Worm (Caenorhabditis elegans) whole organism, L3 larva: Measurements from ENCODE around the gene atrn-1.
A peak's percentile ranks its signal among the peaks of the same experiment; 100 is the strongest.

Experiments used
- R02D3.7 ChIP-seq: fragments of 150-350 bp; optimal IDR thresholded peaks from 2 replicates; lab custom pipeline; 2014; ENCODE audit warnings: missing biosample characterization, missing genetic modification characterization
- ZK546.5 ChIP-seq: sonication (generic microtip); optimal IDR thresholded peaks from 2 replicates; lab custom pipeline; 2017; ENCODE audit warnings: missing biosample characterization, missing genetic modification characterization
- aly-2 ChIP-seq: fragments of 150-350 bp; optimal IDR thresholded peaks from 2 replicates; lab custom pipeline; 2014; ENCODE audit warnings: missing biosample characterization, missing genetic modification characterization
- ama-1 ChIP-seq: fragments of 150-350 bp; optimal IDR thresholded peaks from 2 replicates; lab custom pipeline; 2018
- ceh-16 ChIP-seq: sonication (generic microtip); optimal IDR thresholded peaks from 2 replicates; lab custom pipeline; 2017; ENCODE audit warnings: missing biosample characterization, missing genetic modification characterization
- ceh-28 ChIP-seq: fragments of 150-350 bp; optimal IDR thresholded peaks from 2 replicates; lab custom pipeline; 2014; ENCODE audit warnings: missing biosample characterization, missing genetic modification reagents, missing genetic modification characterization
- ceh-82 ChIP-seq: fragments of 150-350 bp; optimal IDR thresholded peaks from 2 replicates; lab custom pipeline; 2014; ENCODE audit warnings: missing biosample characterization, missing genetic modification characterization
- ceh-9 ChIP-seq: sonication (generic microtip); optimal IDR thresholded peaks from 2 replicates; lab custom pipeline; 2018; ENCODE audit warnings: missing biosample characterization, missing genetic modification characterization
- daf-12 ChIP-seq: fragments of 150-350 bp; optimal IDR thresholded peaks from 2 replicates; lab custom pipeline; 2014; ENCODE audit warnings: missing biosample characterization, missing genetic modification reagents, missing genetic modification characterization
- egl-27 ChIP-seq: sonication (generic microtip); optimal IDR thresholded peaks from 4 replicates; lab custom pipeline; 2017; ENCODE audit warnings: missing biosample characterization, missing genetic modification reagents, missing genetic modification characterization
- egl-5 ChIP-seq: fragments of 150-350 bp; optimal IDR thresholded peaks from 2 replicates; lab custom pipeline; 2017; ENCODE audit warnings: missing biosample characterization, missing genetic modification reagents, missing genetic modification characterization, inconsistent platforms
- elt-1 ChIP-seq: fragments of 150-350 bp; optimal IDR thresholded peaks from 2 replicates; lab custom pipeline; 2014; ENCODE audit warnings: missing biosample characterization, missing genetic modification characterization
- elt-2 ChIP-seq: sonication (generic microtip); optimal IDR thresholded peaks from 2 replicates; lab custom pipeline; 2016; ENCODE audit warnings: missing genetic modification reagents, mild to moderate bottlenecking, missing genetic modification characterization, missing compliant biosample characterization
- elt-3 ChIP-seq, 3 experiments: fragments of 150-350 bp in 1 of 3; sonication (generic microtip) in 2 of 3; optimal IDR thresholded peaks; 2 replicates in 2 of 3; 4 replicates in 1 of 3; lab custom pipeline; 2014 to 2017; ENCODE audit warnings: missing biosample characterization in 3 of 3, missing genetic modification characterization in 3 of 3
- eor-1 ChIP-seq, 2 experiments: fragments of 150-350 bp; optimal IDR thresholded peaks; 2 replicates each; lab custom pipeline; 2014 to 2018; ENCODE audit warnings: missing biosample characterization in 2 of 2, missing genetic modification characterization in 2 of 2
- fkh-10 ChIP-seq: sonication (generic microtip); optimal IDR thresholded peaks from 2 replicates; lab custom pipeline; 2017; ENCODE audit warnings: missing biosample characterization, missing genetic modification reagents, missing genetic modification characterization
- fkh-2 ChIP-seq: fragments of 150-350 bp; optimal IDR thresholded peaks from 2 replicates; lab custom pipeline; 2014; ENCODE audit warnings: missing biosample characterization, missing genetic modification reagents, missing genetic modification characterization
- fos-1 ChIP-seq: fragments of 150-350 bp; optimal IDR thresholded peaks from 2 replicates; lab custom pipeline; 2014; ENCODE audit warnings: missing biosample characterization, missing genetic modification characterization
- hmg-11 ChIP-seq: sonication (generic microtip); optimal IDR thresholded peaks from 2 replicates; lab custom pipeline; 2016; ENCODE audit warnings: missing genetic modification characterization, missing compliant biosample characterization
- jun-1 ChIP-seq: fragments of 150-350 bp; optimal IDR thresholded peaks from 2 replicates; lab custom pipeline; 2014; ENCODE audit warnings: missing biosample characterization, missing genetic modification reagents, missing genetic modification characterization
- lin-15B ChIP-seq: fragments of 150-350 bp; optimal IDR thresholded peaks from 2 replicates; lab custom pipeline; 2014; ENCODE audit warnings: missing biosample characterization, missing genetic modification characterization
- lin-39 ChIP-seq: fragments of 150-350 bp; optimal IDR thresholded peaks from 2 replicates; lab custom pipeline; 2018; ENCODE audit warnings: missing biosample characterization, missing genetic modification reagents, missing genetic modification characterization
- lsy-12 ChIP-seq: sonication (generic microtip); optimal IDR thresholded peaks from 2 replicates; lab custom pipeline; 2016; ENCODE audit warnings: mild to moderate bottlenecking, missing genetic modification characterization, missing compliant biosample characterization
- mdl-1 ChIP-seq: fragments of 150-350 bp; optimal IDR thresholded peaks from 2 replicates; lab custom pipeline; 2014; ENCODE audit warnings: missing biosample characterization, missing genetic modification characterization
- mml-1 ChIP-seq: fragments of 150-350 bp; sonication (generic microtip); optimal IDR thresholded peaks from 3 replicates; lab custom pipeline; 2014; ENCODE audit warnings: missing biosample characterization, missing genetic modification characterization
- nfya-1 ChIP-seq: sonication (generic microtip); optimal IDR thresholded peaks from 2 replicates; lab custom pipeline; 2017; ENCODE audit warnings: missing genetic modification characterization, mild to moderate bottlenecking, missing compliant biosample characterization, antibody characterized with exemption, moderate library complexity; ENCODE audit not compliant: insufficient read depth
- nhr-11 ChIP-seq: fragments of 150-350 bp; optimal IDR thresholded peaks from 2 replicates; lab custom pipeline; 2014; ENCODE audit warnings: missing biosample characterization, missing genetic modification characterization
- nhr-12 ChIP-seq: fragments of 150-350 bp; optimal IDR thresholded peaks from 2 replicates; lab custom pipeline; 2014; ENCODE audit warnings: missing biosample characterization, missing genetic modification characterization
- nhr-23 ChIP-seq: fragments of 150-350 bp; optimal IDR thresholded peaks from 2 replicates; lab custom pipeline; 2014; ENCODE audit warnings: missing biosample characterization, missing genetic modification reagents, missing genetic modification characterization
- nhr-237 ChIP-seq: fragments of 150-350 bp; optimal IDR thresholded peaks from 2 replicates; lab custom pipeline; 2014; ENCODE audit warnings: missing biosample characterization, missing genetic modification characterization
- nhr-25 ChIP-seq: sonication (generic microtip); optimal IDR thresholded peaks from 2 replicates; lab custom pipeline; 2017; ENCODE audit warnings: missing biosample characterization, missing genetic modification characterization
- nhr-28 ChIP-seq: fragments of 150-350 bp; optimal IDR thresholded peaks from 2 replicates; lab custom pipeline; 2014; ENCODE audit warnings: missing biosample characterization, missing genetic modification characterization
- nhr-43 ChIP-seq: sonication (generic microtip); optimal IDR thresholded peaks from 2 replicates; lab custom pipeline; 2016; ENCODE audit warnings: mild to moderate bottlenecking, missing genetic modification characterization, missing compliant biosample characterization; ENCODE audit not compliant: poor library complexity, severe bottlenecking
- nhr-67 ChIP-seq: fragments of 150-350 bp; optimal IDR thresholded peaks from 2 replicates; lab custom pipeline; 2014; ENCODE audit warnings: missing biosample characterization, missing genetic modification characterization
- nhr-76 ChIP-seq: fragments of 150-350 bp; sonication (generic microtip); optimal IDR thresholded peaks from 5 replicates; lab custom pipeline; 2014; ENCODE audit warnings: missing biosample characterization, missing genetic modification characterization
- nhr-77 ChIP-seq: fragments of 150-350 bp; optimal IDR thresholded peaks from 2 replicates; lab custom pipeline; 2014; ENCODE audit warnings: missing biosample characterization, missing genetic modification characterization
- pha-4 ChIP-seq: fragments of 150-350 bp; optimal IDR thresholded peaks from 2 replicates; lab custom pipeline; 2014; ENCODE audit warnings: missing biosample characterization, missing genetic modification reagents, missing genetic modification characterization
- pqm-1 ChIP-seq: fragments of 150-350 bp; optimal IDR thresholded peaks from 2 replicates; lab custom pipeline; 2017; ENCODE audit warnings: missing biosample characterization, missing genetic modification characterization, inconsistent platforms
- sea-2 ChIP-seq: fragments of 150-350 bp; sonication (generic microtip); optimal IDR thresholded peaks from 4 replicates; lab custom pipeline; 2014; ENCODE audit warnings: missing biosample characterization, missing genetic modification reagents, missing genetic modification characterization
- skn-1 ChIP-seq: fragments of 150-350 bp; optimal IDR thresholded peaks from 2 replicates; lab custom pipeline; 2014; ENCODE audit warnings: missing biosample characterization, missing genetic modification characterization
- snpc-4 ChIP-seq: fragments of 150-350 bp; optimal IDR thresholded peaks from 2 replicates; lab custom pipeline; 2014; ENCODE audit warnings: missing biosample characterization, missing genetic modification characterization
- tbx-2 ChIP-seq: sonication (generic microtip); optimal IDR thresholded peaks from 2 replicates; lab custom pipeline; 2016; ENCODE audit warnings: mild to moderate bottlenecking, missing genetic modification characterization, missing compliant biosample characterization
- unc-39 ChIP-seq: sonication (generic microtip); optimal IDR thresholded peaks from 4 replicates; lab custom pipeline; 2017; ENCODE audit warnings: missing biosample characterization, missing genetic modification characterization
- unc-62 ChIP-seq: fragments of 150-350 bp; sonication (generic microtip); optimal IDR thresholded peaks from 4 replicates; lab custom pipeline; 2014; ENCODE audit warnings: missing biosample characterization, missing genetic modification reagents, missing genetic modification characterization
- zag-1 ChIP-seq: fragments of 150-350 bp; optimal IDR thresholded peaks from 2 replicates; lab custom pipeline; 2014; ENCODE audit warnings: missing biosample characterization, missing genetic modification characterization
- ztf-11 ChIP-seq: fragments of 150-350 bp; optimal IDR thresholded peaks from 2 replicates; lab custom pipeline; 2014; ENCODE audit warnings: missing biosample characterization, missing genetic modification characterization
- ztf-4 ChIP-seq: fragments of 150-350 bp; optimal IDR thresholded peaks from 2 replicates; lab custom pipeline; 2014; ENCODE audit warnings: missing biosample characterization, missing genetic modification characterization

Gene atrn-1

DNA sequence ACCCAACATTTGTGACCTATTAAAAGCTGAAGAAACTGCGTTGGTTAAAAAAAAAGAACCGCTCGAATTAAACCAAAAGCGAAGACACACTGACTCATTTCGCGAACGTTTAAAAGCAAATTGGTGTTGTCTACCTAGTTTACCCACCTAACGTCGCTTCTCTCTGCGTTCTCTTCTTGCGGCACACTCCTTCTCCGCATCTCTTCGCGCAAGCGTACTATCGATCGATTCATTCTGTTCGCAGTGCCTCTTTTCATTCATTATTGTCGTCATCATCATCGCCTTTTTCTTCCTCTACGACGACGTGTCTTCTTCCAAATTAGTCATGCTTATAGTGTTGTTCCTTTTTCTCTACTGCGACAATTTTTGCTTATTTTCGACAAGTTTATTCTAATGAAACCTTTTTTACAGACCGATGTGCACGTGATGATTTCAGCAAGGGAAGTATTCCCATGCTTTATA, at the start of gene atrn-1:
Gene atrn-1 (plus strand): TSS at position 412 of the 462 bp plus-strand sequence.
- no peak for TF ChIP-seq tbx-2 (tag; lab: Kevin White, UChicago)
- peak; percentile 71 for TF ChIP-seq hmg-11 (tag; lab: Kevin White, UChicago)
- TF ChIP-seq skn-1 (tag; lab: Kevin White, UChicago), result no peak
- no peak for TF ChIP-seq nfya-1 (tag; lab: Kevin White, UChicago)
- no peak for TF ChIP-seq elt-3 (tag; optimal IDR thresholded peaks at IDR 0.05; lab: Kevin White, UChicago)
- TF ChIP-seq egl-27 (tag; lab: Kevin White, UChicago), result no peak
- TF ChIP-seq snpc-4 (tag; lab: Kevin White, UChicago), result no peak
- no peak for TF ChIP-seq mdl-1 (tag; lab: Kevin White, UChicago)
- TF ChIP-seq ceh-82, result no peak
- TF ChIP-seq nhr-23, result peak; percentile 43
- TF ChIP-seq fos-1 (tag; lab: Kevin White, UChicago), result peak; percentile 34
- TF ChIP-seq fkh-2 (tag; lab: Kevin White, UChicago), result no peak
- peak; percentile 44 for TF ChIP-seq pha-4
- no peak for TF ChIP-seq daf-12 (tag; lab: Kevin White, UChicago)
- no peak for TF ChIP-seq jun-1
- no peak for TF ChIP-seq nhr-237 (tag; lab: Kevin White, UChicago)
- no peak for TF ChIP-seq nhr-43 (tag; lab: Kevin White, UChicago)
- no peak for TF ChIP-seq nhr-11 (tag; lab: Kevin White, UChicago)
- TF ChIP-seq lsy-12, result no peak
- no peak for TF ChIP-seq zag-1
- peak; percentile 64 for TF ChIP-seq nhr-25 (tag; lab: Kevin White, UChicago)
- TF ChIP-seq ztf-11 (tag; lab: Kevin White, UChicago), result no peak
- TF ChIP-seq ceh-9 (tag; lab: Kevin White, UChicago), result no peak
- no peak for TF ChIP-seq nhr-77 (tag; lab: Kevin White, UChicago)
- no peak for TF ChIP-seq elt-2 (tag; lab: Kevin White, UChicago)
- TF ChIP-seq ceh-28 (tag; lab: Kevin White, UChicago), result peak; percentile 49
- no peak for TF ChIP-seq ztf-4 (tag; lab: Kevin White, UChicago)
- no peak for TF ChIP-seq elt-1
- TF ChIP-seq sea-2 (GFP tag; lab: Kevin White, UChicago), result no peak
- no peak for TF ChIP-seq lin-15B (tag; lab: Kevin White, UChicago)
- TF ChIP-seq ceh-16 (tag; lab: Kevin White, UChicago), result no peak
- no peak for TF ChIP-seq fkh-10 (GFP tag; lab: Kevin White, UChicago)
- no peak for TF ChIP-seq nhr-76 (tag; lab: Kevin White, UChicago)
- TF ChIP-seq lin-39 (tag; lab: Kevin White, UChicago), result no peak
- TF ChIP-seq egl-5, result no peak
- no peak for TF ChIP-seq unc-62 (GFP tag; lab: Kevin White, UChicago)
- TF ChIP-seq ZK546.5 (tag; lab: Kevin White, UChicago), result no peak
- no peak for TF ChIP-seq nhr-28 (tag; lab: Kevin White, UChicago)
- TF ChIP-seq mml-1 (tag; lab: Kevin White, UChicago), result no peak
- no peak for TF ChIP-seq nhr-67
- TF ChIP-seq nhr-12 (tag; lab: Kevin White, UChicago), result no peak
- TF ChIP-seq aly-2 (tag; lab: Kevin White, UChicago), result no peak
- TF ChIP-seq ama-1 (lab: Kevin White, UChicago), result no peak
- no peak for TF ChIP-seq eor-1 (tag; optimal IDR thresholded peaks at IDR 0.05; lab: Kevin White, UChicago)
- no peak for TF ChIP-seq unc-39 (tag; lab: Kevin White, UChicago)
- TF ChIP-seq pqm-1, result no peak
- TF ChIP-seq R02D3.7 (tag; lab: Kevin White, UChicago), result no peak
